Fruit fly (Drosophila melanogaster): Measurements from ENCODE around the gene CG31800.

CG31800 gene

DNA sequence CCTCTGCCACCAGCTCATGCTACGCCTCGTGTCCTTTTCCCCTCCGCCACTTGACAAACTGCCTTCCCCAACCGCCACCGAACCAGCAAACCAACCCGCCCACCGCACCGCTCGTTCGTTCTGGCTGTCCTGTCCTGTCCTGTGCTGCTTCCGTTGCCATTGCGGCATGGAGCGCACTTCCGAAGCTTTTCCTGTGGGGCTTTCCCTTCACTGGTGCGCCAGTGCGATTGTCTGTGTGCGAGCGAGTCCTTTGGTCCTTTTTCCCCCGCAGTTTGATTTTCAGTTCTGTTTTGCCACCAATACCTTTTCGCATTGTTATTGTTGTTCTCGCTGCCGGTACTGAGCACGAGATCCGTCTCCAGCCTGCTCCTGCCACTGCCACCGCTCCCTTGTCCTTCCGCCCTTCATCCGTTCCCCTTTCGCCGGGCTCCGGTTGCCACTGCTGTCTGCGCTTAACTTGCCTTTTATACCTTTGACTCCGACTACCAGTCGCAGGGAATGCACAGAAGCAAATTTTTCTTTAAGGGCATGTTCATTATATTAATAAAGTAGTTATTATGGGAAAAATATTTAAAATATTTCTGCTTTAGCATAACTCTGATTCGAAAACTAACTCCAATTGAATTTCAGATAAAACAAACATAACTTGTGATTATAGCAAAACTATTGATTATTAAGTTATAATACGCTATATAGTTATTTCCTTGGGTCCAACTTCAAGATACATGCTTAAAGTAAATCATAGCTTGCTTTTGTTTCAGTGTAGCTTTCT, 10.2 kb downstream of the CG31800 start:
- no peak for TF ChIP-seq dsf (GFP tag; optimal IDR thresholded peaks at IDR 0.05; ENCODE audit: borderline replicate concordance)
- TF ChIP-seq HLH106 (tag; optimal IDR thresholded peaks at IDR 0.05) = peak; percentile 76
- no peak for TF ChIP-seq Rel (GFP tag; optimal IDR thresholded peaks at IDR 0.05)
- TF ChIP-seq Rel (tag; optimal IDR thresholded peaks at IDR 0.05) = peak; percentile 5
- TF ChIP-seq h (GFP tag; optimal IDR thresholded peaks at IDR 0.05) = peak; percentile 60
- no peak for TF ChIP-seq lola (GFP tag; optimal IDR thresholded peaks at IDR 0.05)
- TF ChIP-seq CG9705 (GFP tag; optimal IDR thresholded peaks at IDR 0.05) = peak; percentile 51
- TF ChIP-seq dmrt93B (GFP tag; optimal IDR thresholded peaks at IDR 0.05) = peak; percentile 49
- TF ChIP-seq Dif (GFP tag; optimal IDR thresholded peaks at IDR 0.05; ENCODE audit: partially characterized antibody) = no peak
- no peak for TF ChIP-seq brk (GFP tag; optimal IDR thresholded peaks at IDR 0.05)
- TF ChIP-seq br (GFP tag; optimal IDR thresholded peaks at IDR 0.05) = peak; percentile 24
- TF ChIP-seq sv (GFP tag; optimal IDR thresholded peaks at IDR 0.05) = peak; percentile 9
- TF ChIP-seq Sp1 (GFP tag; optimal IDR thresholded peaks at IDR 0.05) = peak; percentile 78
- no peak for TF ChIP-seq GATAd (GFP tag; optimal IDR thresholded peaks at IDR 0.05)
- peak; percentile 51 for TF ChIP-seq ey (GFP tag; optimal IDR thresholded peaks at IDR 0.05)
- TF ChIP-seq rgr (GFP tag; optimal IDR thresholded peaks at IDR 0.05) = peak; percentile 52
- TF ChIP-seq Jra (GFP tag; optimal IDR thresholded peaks at IDR 0.05) = no peak
- TF ChIP-seq foxo (GFP tag; optimal IDR thresholded peaks at IDR 0.05) = peak in 1 of 2 experiments; percentile 69
- TF ChIP-seq fru (GFP tag; optimal IDR thresholded peaks at IDR 0.05) = peak; percentile 61
- peak; percentile 41 for TF ChIP-seq OdsH (GFP tag; optimal IDR thresholded peaks at IDR 0.05)
- peak; percentile 56 for TF ChIP-seq psq (GFP tag; optimal IDR thresholded peaks at IDR 0.05)

DNA sequence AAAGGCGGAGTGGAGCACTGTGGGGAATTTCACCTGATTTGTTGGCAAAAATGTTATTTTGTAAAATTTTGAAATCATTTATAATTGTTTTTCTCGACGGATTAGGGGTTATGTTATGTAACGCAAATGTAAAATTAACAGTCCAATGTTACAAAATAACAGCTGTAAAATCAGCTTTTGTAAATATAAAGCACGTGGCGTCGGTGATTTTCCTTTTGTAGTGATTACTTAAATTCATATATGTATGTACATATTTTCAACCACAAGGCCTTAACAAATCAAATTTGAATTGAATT, 12.2 kb downstream of the CG31800 start, which contains the start of gene CG15172:
Gene CG15172 (plus strand): TSS at position 197 of the 296 bp plus-strand sequence.
- no peak for TF ChIP-seq CG32264 (GFP tag; optimal IDR thresholded peaks at IDR 0.05)
- no peak for TF ChIP-seq Mio (GFP tag; optimal IDR thresholded peaks at IDR 0.05)
- no peak for TF ChIP-seq Hnf4 (GFP tag; optimal IDR thresholded peaks at IDR 0.05)
- TF ChIP-seq psq (GFP tag; optimal IDR thresholded peaks at IDR 0.05) = no peak
- TF ChIP-seq Hr78 (GFP tag; optimal IDR thresholded peaks at IDR 0.05) = no peak
- no peak for TF ChIP-seq fru (GFP tag; optimal IDR thresholded peaks at IDR 0.05)
- no peak for TF ChIP-seq rgr (GFP tag; optimal IDR thresholded peaks at IDR 0.05)
- TF ChIP-seq GATAd (GFP tag; optimal IDR thresholded peaks at IDR 0.05) = no peak
- no peak for TF ChIP-seq HLH106 (tag; optimal IDR thresholded peaks at IDR 0.05)
- TF ChIP-seq sage (GFP tag; optimal IDR thresholded peaks at IDR 0.05) = no peak
- TF ChIP-seq Dfd (GFP tag; optimal IDR thresholded peaks at IDR 0.05) = no peak
- TF ChIP-seq Hr83 (GFP tag; optimal IDR thresholded peaks at IDR 0.05; ENCODE audit: poor library complexity, severe bottlenecking) = no peak
- TF ChIP-seq Vsx2 (GFP tag; optimal IDR thresholded peaks at IDR 0.05; ENCODE audit: partially characterized antibody) = no peak

DNA sequence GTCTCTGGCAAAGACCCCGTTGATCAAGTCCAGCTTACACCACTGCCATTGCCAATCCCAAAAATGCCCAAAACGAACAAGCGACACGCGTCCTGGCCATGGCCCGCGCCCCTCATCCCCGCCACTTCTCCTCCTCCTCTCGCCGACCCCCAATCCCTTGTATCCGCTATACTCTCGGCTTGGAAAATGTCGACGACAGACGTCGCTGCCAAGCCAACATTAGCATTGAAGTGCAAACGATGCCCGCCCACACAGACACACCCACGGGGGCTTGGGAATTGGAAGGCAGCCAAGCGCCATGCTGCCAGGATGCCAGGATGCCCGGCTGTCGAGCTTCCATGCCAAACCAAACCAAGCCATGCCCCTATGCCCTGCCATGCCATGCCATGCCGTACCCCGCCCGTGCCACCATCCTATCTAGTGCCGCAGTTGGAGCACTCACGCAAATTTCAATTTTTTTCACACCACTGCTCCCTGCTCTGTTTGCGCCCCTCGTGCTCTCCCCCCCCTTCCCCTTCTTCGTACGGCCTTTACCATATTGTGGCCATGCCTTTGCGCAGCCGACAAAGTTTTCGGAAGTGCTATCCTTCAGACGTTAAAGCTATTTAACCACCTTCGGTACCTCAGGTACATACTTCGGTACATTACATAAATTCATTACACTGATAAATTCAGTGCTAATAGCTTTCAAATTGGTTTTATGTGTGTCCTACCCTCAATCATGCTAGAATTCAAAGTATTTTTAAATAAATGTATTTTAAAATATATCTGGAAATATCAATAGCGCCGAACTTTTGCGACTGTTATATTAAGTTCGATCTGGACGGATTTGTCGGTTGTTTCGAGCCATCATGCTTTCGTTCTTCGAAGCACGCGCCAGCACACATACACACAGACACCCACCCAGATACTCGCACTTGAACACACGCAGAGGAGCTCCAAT, 12.8 kb downstream of the CG31800 start:
- peak; percentile 87 for TF ChIP-seq h (GFP tag; optimal IDR thresholded peaks at IDR 0.05)
- TF ChIP-seq brk (GFP tag; optimal IDR thresholded peaks at IDR 0.05) = peak; percentile 16
- peak; percentile 82 for TF ChIP-seq fru (GFP tag; optimal IDR thresholded peaks at IDR 0.05)
- peak; percentile 66 for TF ChIP-seq CG9705 (GFP tag; optimal IDR thresholded peaks at IDR 0.05)
- peak; percentile 43 for TF ChIP-seq Rel (GFP tag; optimal IDR thresholded peaks at IDR 0.05)
- TF ChIP-seq Rel (tag; optimal IDR thresholded peaks at IDR 0.05) = peak; percentile 49
- TF ChIP-seq foxo (GFP tag; optimal IDR thresholded peaks at IDR 0.05) = peak in 1 of 2 experiments; percentile 87
- TF ChIP-seq Vsx2 (GFP tag; optimal IDR thresholded peaks at IDR 0.05; ENCODE audit: partially characterized antibody) = no peak
- TF ChIP-seq CG32264 (GFP tag; optimal IDR thresholded peaks at IDR 0.05) = peak; percentile 14
- no peak for TF ChIP-seq Abd-B (GFP tag; optimal IDR thresholded peaks at IDR 0.05)
- peak; percentile 47 for TF ChIP-seq CrebA (GFP tag; optimal IDR thresholded peaks at IDR 0.05; ENCODE audit: borderline replicate concordance)
- no peak for TF ChIP-seq Dif (GFP tag; optimal IDR thresholded peaks at IDR 0.05; ENCODE audit: partially characterized antibody)
- peak; percentile 64 for TF ChIP-seq psq (GFP tag; optimal IDR thresholded peaks at IDR 0.05)
- no peak for TF ChIP-seq Jra (GFP tag; optimal IDR thresholded peaks at IDR 0.05)
- TF ChIP-seq HLH106 (tag; optimal IDR thresholded peaks at IDR 0.05) = peak; percentile 85
- TF ChIP-seq woc (GFP tag; optimal IDR thresholded peaks at IDR 0.05) = peak; percentile 64
- TF ChIP-seq Hr83 (GFP tag; optimal IDR thresholded peaks at IDR 0.05; ENCODE audit: poor library complexity, severe bottlenecking) = no peak
- no peak for TF ChIP-seq pan (optimal IDR thresholded peaks at IDR 0.05)
- TF ChIP-seq br (GFP tag; optimal IDR thresholded peaks at IDR 0.05) = peak; percentile 73
- peak; percentile 50 for TF ChIP-seq sv (GFP tag; optimal IDR thresholded peaks at IDR 0.05)
- TF ChIP-seq Mio (GFP tag; optimal IDR thresholded peaks at IDR 0.05) = no peak
- no peak for TF ChIP-seq GATAd (GFP tag; optimal IDR thresholded peaks at IDR 0.05)
- peak; percentile 75 for TF ChIP-seq dmrt93B (GFP tag; optimal IDR thresholded peaks at IDR 0.05)
- TF ChIP-seq Hnf4 (GFP tag; optimal IDR thresholded peaks at IDR 0.05) = peak; percentile 16
- TF ChIP-seq OdsH (GFP tag; optimal IDR thresholded peaks at IDR 0.05) = peak; percentile 81
- peak; percentile 62 for TF ChIP-seq ey (GFP tag; optimal IDR thresholded peaks at IDR 0.05)
- TF ChIP-seq rgr (GFP tag; optimal IDR thresholded peaks at IDR 0.05) = peak; percentile 76
- peak; percentile 91 for TF ChIP-seq Sp1 (GFP tag; optimal IDR thresholded peaks at IDR 0.05)
- no peak for TF ChIP-seq dl (GFP tag; optimal IDR thresholded peaks at IDR 0.05; ENCODE audit: insufficient read depth in 1 of 2, partially characterized antibody in 2 of 2)
- peak; percentile 49 for TF ChIP-seq sage (GFP tag; optimal IDR thresholded peaks at IDR 0.05)

Data from whole organism, wandering third instar larva.